Worm (Caenorhabditis elegans) whole organism, L4 larva: ENCODE measurements around the gene zfp-3.
A peak's percentile ranks its signal among the peaks of the same experiment; 100 is the strongest.

Source experiments
- D1046.2 ChIP-seq: fragments of 200-800 bp; sonication (Bioruptor generic); IDR thresholded peaks from 2 replicates; pipeline ENCODE4 v1.3.6; 2022; ENCODE audit warnings: missing genetic modification characterization, missing compliant biosample characterization
- F26F4.8 ChIP-seq: fragments of 200-800 bp; sonication (Bioruptor generic); conservative IDR thresholded peaks from 2 replicates; pipeline ENCODE4 v1.3.6; 2022; ENCODE audit warnings: missing genetic modification characterization, missing compliant biosample characterization
- F49E8.2 ChIP-seq: sonication (generic microtip); optimal IDR thresholded peaks from 2 replicates; lab custom pipeline; 2016; ENCODE audit warnings: missing compliant biosample characterization, mild to moderate bottlenecking, missing genetic modification characterization, borderline replicate concordance
- T26A8.4 ChIP-seq: fragments of 200-800 bp; sonication (Bioruptor generic); IDR thresholded peaks from 2 replicates; pipeline ENCODE4 v1.3.6; 2022; ENCODE audit warnings: missing genetic modification characterization, missing compliant biosample characterization
- Y75B8A.6 ChIP-seq: fragments of 200-800 bp; sonication (Bioruptor generic); IDR thresholded peaks from 2 replicates; pipeline ENCODE4 v1.3.6; 2022; ENCODE audit warnings: missing genetic modification reagents, missing genetic modification characterization, missing compliant biosample characterization
- aha-1 ChIP-seq: fragments of 150-350 bp; peaks from one replicate; lab custom pipeline; 2014; ENCODE audit warnings: missing biosample characterization, missing genetic modification characterization
- ama-1 ChIP-seq: fragments of 150-350 bp; optimal IDR thresholded peaks from 2 replicates; lab custom pipeline; 2014; ENCODE audit warnings: inconsistent platforms, mixed read lengths
- attf-4 ChIP-seq: sonication (generic microtip); optimal IDR thresholded peaks from 3 replicates; lab custom pipeline; 2017; ENCODE audit warnings: missing biosample characterization, missing genetic modification characterization
- ceh-44 ChIP-seq: fragments of 200-800 bp; sonication (Bioruptor generic); IDR thresholded peaks from 2 replicates; pipeline ENCODE4 v1.3.6; 2022; ENCODE audit warnings: missing genetic modification reagents, missing genetic modification characterization, missing compliant biosample characterization
- ces-1 ChIP-seq: fragments of 150-350 bp; sonication (generic microtip); optimal IDR thresholded peaks from 4 replicates; lab custom pipeline; 2014; ENCODE audit warnings: missing biosample characterization, missing genetic modification reagents, missing genetic modification characterization
- ctbp-1 ChIP-seq: fragments of 200-800 bp; sonication (Bioruptor generic); IDR thresholded peaks from 2 replicates; pipeline ENCODE4 v1.3.6; 2022; ENCODE audit warnings: missing genetic modification reagents, missing genetic modification characterization, missing compliant biosample characterization
- daf-19 ChIP-seq: fragments of 200-800 bp; sonication (Bioruptor generic); conservative IDR thresholded peaks from 2 replicates; pipeline ENCODE4 v1.3.6; 2022; ENCODE audit warnings: missing genetic modification characterization, missing compliant biosample characterization
- daf-8 ChIP-seq: fragments of 200-800 bp; sonication (Bioruptor generic); IDR thresholded peaks from 2 replicates; pipeline ENCODE4 v1.3.6; 2022; ENCODE audit warnings: missing genetic modification characterization, missing compliant biosample characterization
- dmd-9 ChIP-seq: fragments of 200-800 bp; sonication (Bioruptor generic); IDR thresholded peaks from 2 replicates; pipeline ENCODE4 v1.3.6; 2022; ENCODE audit warnings: missing genetic modification reagents, missing genetic modification characterization, missing compliant biosample characterization
- dpl-1 ChIP-seq: fragments of 150-350 bp; optimal IDR thresholded peaks from 2 replicates; lab custom pipeline; 2014; ENCODE audit warnings: missing biosample characterization, missing genetic modification reagents, missing genetic modification characterization
- egl-27 ChIP-seq: sonication (generic microtip); optimal IDR thresholded peaks from 3 replicates; lab custom pipeline; 2017; ENCODE audit warnings: missing biosample characterization, missing genetic modification reagents, missing genetic modification characterization
- fos-1 ChIP-seq: fragments of 150-350 bp; optimal IDR thresholded peaks from 2 replicates; lab custom pipeline; 2014; ENCODE audit warnings: missing biosample characterization, missing genetic modification characterization
- hif-1 ChIP-seq, 2 experiments: sonication (generic microtip); optimal IDR thresholded peaks; 2 replicates each; lab custom pipeline; 2016 to 2017; ENCODE audit warnings: missing compliant biosample characterization in 2 of 2, missing genetic modification characterization in 2 of 2, missing genetic modification reagents in 2 of 2, missing genotype in 2 of 2, mild to moderate bottlenecking in 1 of 2
- hlh-11 ChIP-seq: fragments of 200-800 bp; sonication (Bioruptor generic); optimal IDR thresholded peaks from 2 replicates; lab custom pipeline; 2018; ENCODE audit warnings: mild to moderate bottlenecking, missing genetic modification characterization, missing compliant biosample characterization
- hlh-30 ChIP-seq: sonication (generic microtip); optimal IDR thresholded peaks from 2 replicates; lab custom pipeline; 2017; ENCODE audit warnings: antibody characterized with exemption, mild to moderate bottlenecking, missing genetic modification characterization, missing compliant biosample characterization; ENCODE audit not compliant: insufficient read depth
- jun-1 ChIP-seq: fragments of 150-350 bp; optimal IDR thresholded peaks from 2 replicates; lab custom pipeline; 2014; ENCODE audit warnings: missing biosample characterization, missing genetic modification reagents, missing genetic modification characterization
- lin-13 ChIP-seq: fragments of 150-350 bp; optimal IDR thresholded peaks from 2 replicates; lab custom pipeline; 2014; ENCODE audit warnings: missing biosample characterization, missing genetic modification reagents, missing genetic modification characterization
- lin-38 ChIP-seq: fragments of 200-800 bp; sonication (Bioruptor generic); IDR thresholded peaks from 2 replicates; pipeline ENCODE4 v1.3.6; 2022; ENCODE audit warnings: missing genetic modification reagents, missing genetic modification characterization, missing compliant biosample characterization
- lin-39 ChIP-seq: fragments of 150-350 bp; optimal IDR thresholded peaks from 2 replicates; lab custom pipeline; 2014; ENCODE audit warnings: missing biosample characterization, missing genetic modification reagents, missing genetic modification characterization
- lsy-2 ChIP-seq, 2 experiments: fragments of 150-350 bp in 1 of 2; sonication (generic microtip) in 1 of 2; optimal IDR thresholded peaks; 2 replicates each; lab custom pipeline; 2014 to 2017; ENCODE audit warnings: missing biosample characterization in 2 of 2, missing genetic modification characterization in 2 of 2
- madf-5 ChIP-seq, 2 experiments: fragments of 200-800 bp; sonication (Bioruptor generic); IDR thresholded peaks; 2 replicates each; pipeline ENCODE4 v1.3.6; 2022; ENCODE audit warnings: missing compliant biosample characterization in 2 of 2, missing genetic modification characterization in 2 of 2
- madf-9 ChIP-seq: fragments of 200-800 bp; sonication (Bioruptor generic); conservative IDR thresholded peaks from 2 replicates; pipeline ENCODE4 v1.3.6; 2022; ENCODE audit warnings: missing genetic modification reagents, missing genetic modification characterization, missing compliant biosample characterization
- mdl-1 ChIP-seq, 2 experiments: fragments of 150-350 bp in 1 of 2; sonication (generic microtip) in 1 of 2; optimal IDR thresholded peaks; 2 replicates each; lab custom pipeline; 2014 to 2017; ENCODE audit warnings: missing biosample characterization in 2 of 2, missing genetic modification characterization in 2 of 2
- mep-1 ChIP-seq: fragments of 150-350 bp; sonication (generic microtip); optimal IDR thresholded peaks from 3 replicates; lab custom pipeline; 2014; ENCODE audit warnings: missing biosample characterization, missing genetic modification characterization
- mes-2 ChIP-seq: sonication (generic microtip); optimal IDR thresholded peaks from 2 replicates; lab custom pipeline; 2016; ENCODE audit warnings: missing genotype, mild to moderate bottlenecking, missing genetic modification characterization, missing compliant biosample characterization; ENCODE audit not compliant: poor library complexity, severe bottlenecking
- mxl-2 ChIP-seq: fragments of 200-800 bp; sonication (Bioruptor generic); conservative IDR thresholded peaks from 2 replicates; pipeline ENCODE4 v1.3.6; 2022; ENCODE audit warnings: missing genetic modification reagents, missing genetic modification characterization, missing compliant biosample characterization
- mxl-3 ChIP-seq: fragments of 200-800 bp; sonication (Bioruptor generic); optimal IDR thresholded peaks from 2 replicates; lab custom pipeline; 2018; ENCODE audit warnings: mild to moderate bottlenecking, missing genetic modification characterization, missing compliant biosample characterization
- nhr-25 ChIP-seq: sonication (generic microtip); optimal IDR thresholded peaks from 2 replicates; lab custom pipeline; 2017; ENCODE audit warnings: missing genetic modification characterization, mild to moderate bottlenecking, missing compliant biosample characterization, antibody characterized with exemption, moderate library complexity, borderline replicate concordance; ENCODE audit not compliant: insufficient read depth
- nhr-28 ChIP-seq: fragments of 150-350 bp; optimal IDR thresholded peaks from 2 replicates; lab custom pipeline; 2014; ENCODE audit warnings: missing biosample characterization, missing genetic modification characterization
- nhr-41 ChIP-seq: fragments of 200-800 bp; sonication (Bioruptor generic); IDR thresholded peaks from 2 replicates; pipeline ENCODE4 v1.3.6; 2022; ENCODE audit warnings: missing genetic modification reagents, missing genetic modification characterization, missing compliant biosample characterization
- nhr-42 ChIP-seq: fragments of 200-800 bp; sonication (Bioruptor generic); IDR thresholded peaks from 2 replicates; pipeline ENCODE4 v1.3.6; 2022; ENCODE audit warnings: missing genetic modification characterization, missing compliant biosample characterization
- nhr-48 ChIP-seq: sonication (generic microtip); optimal IDR thresholded peaks from 2 replicates; lab custom pipeline; 2016; ENCODE audit warnings: mild to moderate bottlenecking, missing genetic modification characterization, missing compliant biosample characterization
- nhr-6 ChIP-seq: fragments of 150-350 bp; optimal IDR thresholded peaks from 2 replicates; lab custom pipeline; 2014; ENCODE audit warnings: missing biosample characterization, missing genetic modification characterization
- nhr-76 ChIP-seq: fragments of 150-350 bp; optimal IDR thresholded peaks from 2 replicates; lab custom pipeline; 2014; ENCODE audit warnings: missing biosample characterization, missing genetic modification characterization
- nhr-77 ChIP-seq: fragments of 150-350 bp; optimal IDR thresholded peaks from 2 replicates; lab custom pipeline; 2014; ENCODE audit warnings: missing biosample characterization, missing genetic modification characterization
- rbr-2 ChIP-seq: sonication (generic microtip); optimal IDR thresholded peaks from 2 replicates; lab custom pipeline; 2016; ENCODE audit warnings: missing genotype, missing genetic modification characterization, missing compliant biosample characterization
- sdz-12 ChIP-seq: fragments of 200-800 bp; sonication (Bioruptor generic); optimal IDR thresholded peaks from 2 replicates; lab custom pipeline; 2018; ENCODE audit warnings: mild to moderate bottlenecking, missing genetic modification characterization, missing compliant biosample characterization
- snpc-1.2 ChIP-seq: fragments of 200-800 bp; sonication (Bioruptor generic); IDR thresholded peaks from 2 replicates; pipeline ENCODE4 v1.3.6; 2022; ENCODE audit warnings: missing genetic modification reagents, missing genetic modification characterization, missing compliant biosample characterization
- snpc-4 ChIP-seq: fragments of 150-350 bp; optimal IDR thresholded peaks from 2 replicates; lab custom pipeline; 2014; ENCODE audit warnings: missing biosample characterization, missing genetic modification characterization
- tag-97 ChIP-seq: fragments of 200-800 bp; sonication (Bioruptor generic); IDR thresholded peaks from 2 replicates; pipeline ENCODE4 v1.3.6; 2022; ENCODE audit warnings: missing genetic modification characterization, missing compliant biosample characterization
- tra-1 ChIP-seq: fragments of 200-800 bp; sonication (Bioruptor generic); IDR thresholded peaks from 2 replicates; pipeline ENCODE4 v1.3.6; 2022; ENCODE audit warnings: missing genetic modification reagents, missing genetic modification characterization, missing compliant biosample characterization
- unc-39 ChIP-seq: sonication (generic microtip); optimal IDR thresholded peaks from 2 replicates; lab custom pipeline; 2017; ENCODE audit warnings: missing biosample characterization, missing genetic modification characterization
- unc-62 ChIP-seq, 3 experiments: fragments of 150-350 bp in 1 of 3; sonication (generic microtip); optimal IDR thresholded peaks in 2 of 3; peaks in 1 of 3; 1 replicate in 1 of 3; 2 replicates in 2 of 3; lab custom pipeline; 2014 to 2017; ENCODE audit warnings: missing biosample characterization in 3 of 3, missing genetic modification characterization in 3 of 3, missing genetic modification reagents in 3 of 3, missing genotype in 1 of 3
- zfp-2 ChIP-seq: sonication (generic microtip); optimal IDR thresholded peaks from 2 replicates; lab custom pipeline; 2016; ENCODE audit warnings: mild to moderate bottlenecking, missing genetic modification characterization, missing compliant biosample characterization
- zfp-3 ChIP-seq: fragments of 200-800 bp; sonication (Bioruptor generic); conservative IDR thresholded peaks from 2 replicates; pipeline ENCODE4 v1.3.6; 2022; ENCODE audit warnings: missing genetic modification reagents, missing genetic modification characterization, missing compliant biosample characterization
- zip-2 ChIP-seq: fragments of 150-350 bp; optimal IDR thresholded peaks from 2 replicates; lab custom pipeline; 2014; ENCODE audit warnings: missing biosample characterization, missing genetic modification characterization
- ztf-7 ChIP-seq: fragments of 150-350 bp; optimal IDR thresholded peaks from 2 replicates; lab custom pipeline; 2014; ENCODE audit warnings: missing biosample characterization, missing genetic modification characterization

The zfp-3 gene

DNA sequence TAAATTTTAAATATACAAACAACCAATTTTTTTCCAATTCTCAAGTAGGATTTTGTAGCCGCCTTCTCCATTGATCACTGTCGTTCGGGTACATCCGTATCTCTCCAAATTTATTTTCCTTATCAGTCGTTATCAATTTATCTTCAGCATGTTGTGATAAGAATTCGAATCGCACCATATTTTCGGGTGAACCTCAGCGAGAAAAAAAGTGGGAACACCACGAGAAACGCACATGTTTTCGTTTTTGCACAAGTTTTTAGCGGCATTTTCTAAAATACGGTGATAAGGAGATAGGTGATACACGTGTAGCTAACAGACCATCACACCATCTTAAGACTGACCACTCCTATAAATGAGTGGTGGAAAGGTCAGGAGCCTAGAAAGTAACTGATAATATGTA is 31.5 kb upstream of the zfp-3 start (continued):
- TF ChIP-seq egl-27 (tag; lab: Kevin White, UChicago): no peak
- TF ChIP-seq tag-97 (GFP tag; lab: Robert Waterston, UW): no peak
- no peak for TF ChIP-seq hif-1 (tag; optimal IDR thresholded peaks at IDR 0.05; lab: Kevin White, UChicago)
- no peak for TF ChIP-seq snpc-1.2 (GFP tag; lab: Robert Waterston, UW)
- no peak for TF ChIP-seq ctbp-1 (GFP tag; lab: Robert Waterston, UW)
- peak; percentile 95 for TF ChIP-seq aha-1
- no peak for TF ChIP-seq F49E8.2
- TF ChIP-seq dmd-9 (GFP tag; lab: Robert Waterston, UW): no peak
- no peak for TF ChIP-seq lin-13 (GFP tag; lab: Kevin White, UChicago)
- no peak for TF ChIP-seq jun-1 (tag; lab: Kevin White, UChicago)
- peak; percentile 91 for TF ChIP-seq nhr-28 (tag; lab: Kevin White, UChicago)
- TF ChIP-seq daf-19 (GFP tag; lab: Robert Waterston, UW): no peak
- no peak for TF ChIP-seq zfp-2 (tag; lab: Kevin White, UChicago)
- TF ChIP-seq hlh-30 (tag; lab: Kevin White, UChicago): peak; percentile 90
- no peak for TF ChIP-seq unc-62 (GFP tag; optimal IDR thresholded peaks at IDR 0.05 in 1 of 2; lab: Kevin White, UChicago)
- TF ChIP-seq unc-62 (tag; optimal IDR thresholded peaks at IDR 0.05; lab: Kevin White, UChicago): no peak
- peak; percentile 28 for TF ChIP-seq nhr-6 (tag; lab: Kevin White, UChicago)
- TF ChIP-seq nhr-25: no peak
- no peak for TF ChIP-seq madf-9 (GFP tag; lab: Robert Waterston, UW)
- TF ChIP-seq zip-2 (tag; lab: Kevin White, UChicago): no peak
- no peak for TF ChIP-seq Y75B8A.6 (GFP tag; lab: Robert Waterston, UW)
- TF ChIP-seq mes-2 (tag; lab: Kevin White, UChicago): no peak
- TF ChIP-seq sdz-12: no peak
- TF ChIP-seq D1046.2: no peak
- TF ChIP-seq F26F4.8 (GFP tag; lab: Robert Waterston, UW): no peak
- no peak for TF ChIP-seq nhr-41
- peak; percentile 37 to 89 for TF ChIP-seq mdl-1 (tag; optimal IDR thresholded peaks at IDR 0.05; lab: Kevin White, UChicago)
- peak; percentile 92 for TF ChIP-seq tra-1 (GFP tag; lab: Robert Waterston, UW)
- TF ChIP-seq T26A8.4 (GFP tag; lab: Robert Waterston, UW): no peak
- TF ChIP-seq hlh-11 (tag; lab: Kevin White, UChicago): peak; percentile 92
- TF ChIP-seq rbr-2 (tag; lab: Kevin White, UChicago): no peak
- TF ChIP-seq snpc-4 (tag; lab: Kevin White, UChicago): no peak
- peak; percentile 96 for TF ChIP-seq nhr-48 (tag; lab: Kevin White, UChicago)
- 0 out of 2 replicates have a peak, but pooled peaks have one; percentile 42 for TF ChIP-seq zfp-3 (GFP tag; lab: Robert Waterston, UW)
- no peak for TF ChIP-seq dpl-1 (GFP tag; lab: Kevin White, UChicago)
- peak; percentile 33 for TF ChIP-seq mep-1 (tag; lab: Kevin White, UChicago)
- no peak for TF ChIP-seq daf-8
- peak; percentile 96 for TF ChIP-seq mxl-2 (GFP tag; lab: Robert Waterston, UW)
- TF ChIP-seq mxl-3: peak; percentile 94
- no peak for TF ChIP-seq ceh-44
- TF ChIP-seq attf-4 (tag; lab: Kevin White, UChicago): no peak
- TF ChIP-seq lsy-2 (tag; optimal IDR thresholded peaks at IDR 0.05; lab: Kevin White, UChicago): peak in 1 of 2 experiments; percentile 65
- no peak for TF ChIP-seq ces-1
- TF ChIP-seq ama-1 (lab: Kevin White, UChicago): no peak
- peak; percentile 70; the same call in 1 of the 2 replicates for TF ChIP-seq nhr-42 (GFP tag; lab: Robert Waterston, UW)
- no peak for TF ChIP-seq madf-5 (GFP tag; IDR thresholded peaks at IDR 0.05; lab: Robert Waterston, UW)
- peak; percentile 52 for TF ChIP-seq nhr-77 (tag; lab: Kevin White, UChicago)
- no peak for TF ChIP-seq unc-39
- TF ChIP-seq lin-38 (GFP tag; lab: Robert Waterston, UW): no peak
- TF ChIP-seq ztf-7 (tag; lab: Kevin White, UChicago): no peak
- TF ChIP-seq lin-39 (tag; lab: Kevin White, UChicago): no peak
- no peak for TF ChIP-seq nhr-76
- TF ChIP-seq fos-1: no peak
